Worm (Caenorhabditis elegans): Measurements from ENCODE around the gene C34F11.8.

The C34F11.8 gene

ce11 chrII:5181497-5181896 is 29.3 kb downstream of the C34F11.8 start:
- TF ChIP-seq snu-23 (GFP tag; optimal IDR thresholded peaks at IDR 0.05) (peak; percentile 90), snpc-4 (tag; optimal IDR thresholded peaks at IDR 0.05) (peak; percentile 18), dpl-1 (GFP tag; optimal IDR thresholded peaks at IDR 0.05) (peak in 2 of 3 experiments; percentile 27 to 45), ceh-90 (tag; optimal IDR thresholded peaks at IDR 0.05) (no peak), swsn-7 (tag; optimal IDR thresholded peaks at IDR 0.05) (peak; percentile 76), fos-1 (tag; optimal IDR thresholded peaks at IDR 0.05) (peak; percentile 43), tbx-2 (tag; optimal IDR thresholded peaks at IDR 0.05) (peak; percentile 79), blmp-1 (tag; optimal IDR thresholded peaks at IDR 0.05) (peak; percentile 72), jun-1 (tag; optimal IDR thresholded peaks at IDR 0.05) (peak; percentile 45), ceh-8 (GFP tag; optimal IDR thresholded peaks at IDR 0.05) (no peak), nhr-28 (tag; optimal IDR thresholded peaks at IDR 0.05) (no peak), nhr-90 (tag; optimal IDR thresholded peaks at IDR 0.05; ENCODE audit: poor library complexity) (peak; percentile 68), isw-1 (GFP tag; IDR thresholded peaks at IDR 0.05) (peak; percentile 70), lin-14 (GFP tag; optimal IDR thresholded peaks at IDR 0.05) (peak; percentile 97), elt-3 (tag; optimal IDR thresholded peaks at IDR 0.05) (peak in 1 of 6 experiments; percentile 11), zip-4 (GFP tag; optimal IDR thresholded peaks at IDR 0.05) (no peak), ces-1 (GFP tag; optimal IDR thresholded peaks at IDR 0.05) (no peak), skn-1 (tag; optimal IDR thresholded peaks at IDR 0.05) (peak; percentile 34), nhr-11 (tag; optimal IDR thresholded peaks at IDR 0.05) (no peak), nhr-84 (tag; optimal IDR thresholded peaks at IDR 0.05) (no peak), nhr-20 (tag; optimal IDR thresholded peaks at IDR 0.05) (peak; percentile 84), mep-1 (tag; optimal IDR thresholded peaks at IDR 0.05) (peak; percentile 73), lin-15B (tag; optimal IDR thresholded peaks at IDR 0.05) (peak; percentile 4), F16B12.6 (tag; optimal IDR thresholded peaks at IDR 0.05) (peak; percentile 32), xbp-1 (tag; optimal IDR thresholded peaks at IDR 0.05) (peak; percentile 90), unc-86 (tag; optimal IDR thresholded peaks at IDR 0.05) (peak; percentile 57), fkh-10 (GFP tag; optimal IDR thresholded peaks at IDR 0.05) (peak; percentile 59), pqm-1 (tag; optimal IDR thresholded peaks at IDR 0.05) (no peak), mdl-1 (tag; optimal IDR thresholded peaks at IDR 0.05) (peak in 1 of 2 experiments; percentile 86), sup-37 (GFP tag; optimal IDR thresholded peaks at IDR 0.05) (no peak), C16A3.4 (tag; optimal IDR thresholded peaks at IDR 0.05) (peak; percentile 43), hpl-2 (GFP tag; optimal IDR thresholded peaks at IDR 0.05) (peak; percentile 13), fkh-8 (tag; optimal IDR thresholded peaks at IDR 0.05) (peak; percentile 83), lir-3 (tag; optimal IDR thresholded peaks at IDR 0.05; ENCODE audit: poor library complexity) (no peak), ama-1 (optimal IDR thresholded peaks at IDR 0.05) (no peak), dsc-1 (tag; optimal IDR thresholded peaks at IDR 0.05) (peak; percentile 37), ztf-4 (tag; optimal IDR thresholded peaks at IDR 0.05) (peak; percentile 58), unc-130 (tag; optimal IDR thresholded peaks at IDR 0.05) (peak; percentile 10), irx-1 (tag; optimal IDR thresholded peaks at IDR 0.05) (peak; percentile 41), unc-30 (tag; optimal IDR thresholded peaks at IDR 0.05) (no peak), lsy-2 (tag; optimal IDR thresholded peaks at IDR 0.05) (peak; percentile 72 to 76), aly-2 (tag; optimal IDR thresholded peaks at IDR 0.05) (peak; percentile 6), egl-13 (tag; optimal IDR thresholded peaks at IDR 0.05) (peak; percentile 25), ceh-82 (tag; optimal IDR thresholded peaks at IDR 0.05) (peak; percentile 9 to 70 (median 47)), nhr-77 (tag; optimal IDR thresholded peaks at IDR 0.05) (no peak), efl-1 (optimal IDR thresholded peaks at IDR 0.05) (peak; percentile 57 to 75), efl-1 (GFP tag; optimal IDR thresholded peaks at IDR 0.05 in 1 of 2) (peak; percentile 27 to 93), ztf-11 (tag; optimal IDR thresholded peaks at IDR 0.05) (no peak), lin-13 (GFP tag; optimal IDR thresholded peaks at IDR 0.05) (peak; percentile 69), nhr-19 (GFP tag; conservative IDR thresholded peaks at IDR 0.05) (peak; percentile 73), ceh-88 (GFP tag; IDR thresholded peaks at IDR 0.05) (peak; percentile 47; the same call in 1 of the 2 replicates), alr-1 (tag; optimal IDR thresholded peaks at IDR 0.05; ENCODE audit: borderline replicate concordance) (no peak), nhr-71 (tag; optimal IDR thresholded peaks at IDR 0.05) (peak; percentile 88), mab-9 (GFP tag; IDR thresholded peaks at IDR 0.05) (no peak; the same call in 1 of the 2 replicates)

Measured in whole organism, L1 larva.